Fruit fly (Drosophila melanogaster) Kc167 (cell line): ENCODE measurements around the gene CG1529.

Experiments
- Myc ChIP-seq: fragments of >200 bp; optimal IDR thresholded peaks from 2 replicates; lab custom pipeline; 2017; ENCODE audit warnings: missing external identifiers
- h ChIP-seq: fragments of >200 bp; optimal IDR thresholded peaks from 3 replicates; lab custom pipeline; 2018; ENCODE audit warnings: missing external identifiers
- ttk ChIP-seq: sonication (Bioruptor generic); optimal IDR thresholded peaks from 2 replicates; lab custom pipeline; 2017; ENCODE audit warnings: missing external identifiers

dm6 chrX:21046141-21046540, 14.4 kb upstream of the CG1529 start:
- no peak for TF ChIP-seq ttk (lab: Kevin White, UChicago)
- TF ChIP-seq h = no peak
- no peak for TF ChIP-seq Myc (lab: Kevin White, UChicago)
